Fruit fly (Drosophila melanogaster): ENCODE data around the gene Hk.
A peak's percentile ranks its signal among the peaks of the same experiment; 100 is the strongest.

Gene Hk

dm6 chrX:10232497-10232896 lies 30.8 kb downstream of the Hk start (continued):
- peak; percentile 78 for TF ChIP-seq fd3F (GFP tag; optimal IDR thresholded peaks at IDR 0.05)
- no peak for TF ChIP-seq CG42726 (GFP tag; IDR thresholded peaks at IDR 0.05; ENCODE audit: partially characterized antibody)
- TF ChIP-seq chn (GFP tag; optimal IDR thresholded peaks at IDR 0.05), result peak; percentile 56
- peak; percentile 84 for TF ChIP-seq CG17361 (GFP tag; IDR thresholded peaks at IDR 0.05)
- TF ChIP-seq dm (GFP tag; optimal IDR thresholded peaks at IDR 0.05), result peak; percentile 28
- TF ChIP-seq Mes4 (GFP tag; optimal IDR thresholded peaks at IDR 0.05), result peak; percentile 53
- TF ChIP-seq sens (GFP tag), result peak; percentile 91
- TF ChIP-seq CG15011 (GFP tag; optimal IDR thresholded peaks at IDR 0.05), result peak; percentile 46
- TF ChIP-seq Bdp1 (GFP tag; optimal IDR thresholded peaks at IDR 0.05), result peak; percentile 36
- peak; percentile 62 for TF ChIP-seq sd (tag; optimal IDR thresholded peaks at IDR 0.05)
- TF ChIP-seq CG11247 (GFP tag; IDR thresholded peaks at IDR 0.05), result 0 out of 2 replicates have a peak, but pooled peaks have one; percentile 22
- peak; percentile 67 to 97 for TF ChIP-seq Hr51 (GFP tag; optimal IDR thresholded peaks at IDR 0.05)
- no peak for TF ChIP-seq CG1647 (GFP tag; optimal IDR thresholded peaks at IDR 0.05)
- peak; percentile 9 for TF ChIP-seq zen (tag; optimal IDR thresholded peaks at IDR 0.05)
- peak; percentile 66; the same call in 2 of the 3 replicates for TF ChIP-seq ken (GFP tag; IDR thresholded peaks at IDR 0.05)
- peak; percentile 32 for TF ChIP-seq slou (GFP tag; optimal IDR thresholded peaks at IDR 0.05)
- TF ChIP-seq Xrp1 (GFP tag; IDR thresholded peaks at IDR 0.05), result peak; percentile 69
- 0 out of 3 replicates have a peak, but pooled peaks have one; percentile 34 for TF ChIP-seq CG11093 (GFP tag; IDR thresholded peaks at IDR 0.05)
- peak; percentile 69 for TF ChIP-seq CG1529 (GFP tag; optimal IDR thresholded peaks at IDR 0.05)
- TF ChIP-seq ems (GFP tag; optimal IDR thresholded peaks at IDR 0.05), result peak; percentile 48
- TF ChIP-seq chif (GFP tag; optimal IDR thresholded peaks at IDR 0.05), result peak; percentile 54 to 60
- TF ChIP-seq ro (GFP tag; IDR thresholded peaks at IDR 0.05), result no peak
- no peak for TF ChIP-seq Spps (tag; optimal IDR thresholded peaks at IDR 0.05)
- TF ChIP-seq Hsf (GFP tag; optimal IDR thresholded peaks at IDR 0.05), result peak; percentile 60
- peak; percentile 17 for TF ChIP-seq gcm2 (GFP tag; optimal IDR thresholded peaks at IDR 0.05)
- peak; percentile 89 for TF ChIP-seq run (tag; optimal IDR thresholded peaks at IDR 0.05)
- peak; percentile 7 for TF ChIP-seq her (GFP tag; optimal IDR thresholded peaks at IDR 0.05)
- TF ChIP-seq Xbp1 (GFP tag; optimal IDR thresholded peaks at IDR 0.05), result peak; percentile 76
- TF ChIP-seq Ets65A (GFP tag), result peak; percentile 80
- TF ChIP-seq CG8944 (GFP tag; optimal IDR thresholded peaks at IDR 0.05), result peak; percentile 44
- no peak for TF ChIP-seq z (GFP tag; IDR thresholded peaks at IDR 0.05)
- TF ChIP-seq slp2 (GFP tag; optimal IDR thresholded peaks at IDR 0.05), result peak; percentile 20
- peak; percentile 71 for TF ChIP-seq org-1 (GFP tag; optimal IDR thresholded peaks at IDR 0.05)
- TF ChIP-seq br (optimal IDR thresholded peaks at IDR 0.05), result no peak
- TF ChIP-seq klu (GFP tag; IDR thresholded peaks at IDR 0.05), result no peak
- peak; percentile 7 for TF ChIP-seq pnt (GFP tag; optimal IDR thresholded peaks at IDR 0.05)
- peak; percentile 75 for TF ChIP-seq stc (GFP tag; IDR thresholded peaks at IDR 0.05)
- TF ChIP-seq CG4404 (GFP tag; IDR thresholded peaks at IDR 0.05), result no peak
- peak; percentile 50; the same call in 1 of the 2 replicates for TF ChIP-seq Atf6 (GFP tag; IDR thresholded peaks at IDR 0.05)
- no peak for TF ChIP-seq grn (GFP tag; optimal IDR thresholded peaks at IDR 0.05)
- no peak for TF ChIP-seq Elba2 (GFP tag; optimal IDR thresholded peaks at IDR 0.05)
- TF ChIP-seq tio (GFP tag; optimal IDR thresholded peaks at IDR 0.05), result peak; percentile 74
- TF ChIP-seq Nf-YA (GFP tag; IDR thresholded peaks at IDR 0.05), result no peak
- TF ChIP-seq peb (GFP tag; IDR thresholded peaks at IDR 0.05), result peak; percentile 50
- TF ChIP-seq pho (GFP tag; optimal IDR thresholded peaks at IDR 0.05), result peak; percentile 63
- TF ChIP-seq Ada2b (GFP tag; IDR thresholded peaks at IDR 0.05), result peak; percentile 34; the same call in 1 of the 2 replicates
- peak; percentile 39 for TF ChIP-seq Hand (GFP tag; optimal IDR thresholded peaks at IDR 0.05)
- TF ChIP-seq CG14667 (GFP tag; IDR thresholded peaks at IDR 0.05), result 0 out of 2 replicates have a peak, but pooled peaks have one; percentile 14
- TF ChIP-seq gsb-n (tag; optimal IDR thresholded peaks at IDR 0.05), result no peak
- TF ChIP-seq CG10543 (GFP tag; optimal IDR thresholded peaks at IDR 0.05), result peak; percentile 45
- TF ChIP-seq CG17829 (tag; optimal IDR thresholded peaks at IDR 0.05), result peak; percentile 76
- peak; percentile 90 for TF ChIP-seq Oli (tag; optimal IDR thresholded peaks at IDR 0.05)
- 0 out of 2 replicates have a peak, but pooled peaks have one; percentile 35 for TF ChIP-seq wdn (GFP tag; IDR thresholded peaks at IDR 0.05)

Data from whole organism, embryonic.